Worm (Caenorhabditis elegans) whole organism, L4/young adult: ENCODE data around the gene F25E5.16.

Experiments
- W03F9.2 ChIP-seq: fragments of 150-350 bp; optimal IDR thresholded peaks from 2 replicates; lab custom pipeline; 2014; ENCODE audit warnings: missing biosample characterization, missing genetic modification characterization
- dao-5 ChIP-seq: sonication (generic microtip); optimal IDR thresholded peaks from 2 replicates; lab custom pipeline; 2016; ENCODE audit warnings: missing genotype, missing genetic modification characterization, moderate library complexity, missing compliant biosample characterization
- him-1 ChIP-seq: sonication (generic microtip); optimal IDR thresholded peaks from 2 replicates; lab custom pipeline; 2016; ENCODE audit warnings: missing genotype, missing genetic modification reagents, missing genetic modification characterization, missing compliant biosample characterization

Gene F25E5.16

ce11 chrV:7478404-7478803, 40.3 kb downstream of the F25E5.16 start, which contains the start of gene str-190:
TSS of gene str-190 (minus strand) at chrV:7478504.
- TF ChIP-seq him-1 (tag; lab: Kevin White, UChicago) = no peak
- no peak for TF ChIP-seq dao-5 (tag; lab: Kevin White, UChicago)
- no peak for TF ChIP-seq W03F9.2 (tag; lab: Kevin White, UChicago)

- TF ChIP-seq W03F9.2 (tag; lab: Kevin White, UChicago) (no peak), dao-5 (tag; lab: Kevin White, UChicago) (no peak), him-1 (tag; lab: Kevin White, UChicago) (no peak)
Observed at ce11 chrV:7480949-7481348, 42.9 kb downstream of the F25E5.16 start, which contains the start of gene C18B10.6. TSS of gene C18B10.6 (minus strand) at chrV:7481049.

- TF ChIP-seq him-1 (tag; lab: Kevin White, UChicago) = no peak
Observed at ce11 chrV:7485000-7485399, 46.9 kb downstream of the F25E5.16 start, which contains the start of gene srbc-8. TSS of gene srbc-8 (minus strand) at chrV:7485100.

- no peak for TF ChIP-seq him-1 (tag; lab: Kevin White, UChicago)
- TF ChIP-seq dao-5 (tag; lab: Kevin White, UChicago) = no peak
- TF ChIP-seq W03F9.2 (tag; lab: Kevin White, UChicago) = no peak
Observed at ce11 chrV:7487518-7487917, 49.4 kb downstream of the F25E5.16 start, which contains the start of gene srbc-7. TSS of gene srbc-7 (minus strand) at chrV:7487618.
